Fruit fly (Drosophila melanogaster): ENCODE data around the gene CG11360.

CG11360 gene

DNA sequence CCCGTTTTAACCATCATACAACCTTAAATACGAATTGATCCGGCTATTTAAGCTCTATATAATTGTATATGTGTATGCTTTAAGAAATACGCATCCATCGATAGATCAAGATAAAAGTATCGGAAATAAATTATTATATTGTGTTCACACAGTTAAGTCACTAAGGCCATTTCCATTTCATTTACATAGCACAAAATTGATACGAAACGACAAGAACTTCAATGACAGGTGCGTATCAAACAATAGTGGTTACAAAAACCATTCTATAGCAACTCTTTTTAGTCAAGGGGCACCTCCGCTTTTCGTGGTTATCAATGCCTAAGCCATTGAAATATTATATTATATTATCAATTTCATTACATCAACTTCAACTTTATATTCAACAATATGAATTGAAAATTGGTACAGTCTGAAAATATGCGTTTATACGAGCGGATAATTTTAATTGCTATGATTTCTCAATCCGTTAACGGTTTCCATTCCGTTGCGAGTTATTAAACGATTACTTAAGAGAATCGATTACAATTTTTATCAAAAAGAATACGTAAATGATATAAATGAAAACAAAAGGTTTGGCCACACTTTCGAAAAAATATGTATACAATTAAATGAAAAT, 7.8 kb upstream of the CG11360 start, which contains the start of the genes CG46466 and Slip1 (continued):
- TF ChIP-seq CG2712 (tag; optimal IDR thresholded peaks at IDR 0.05) (peak; percentile 28), D19A (tag; optimal IDR thresholded peaks at IDR 0.05) (peak; percentile 36), CG12659 (GFP tag; optimal IDR thresholded peaks at IDR 0.05) (peak; percentile 52), CG16813 (GFP tag; IDR thresholded peaks at IDR 0.05; ENCODE audit: partially characterized antibody) (0 out of 3 replicates have a peak, but pooled peaks have one; percentile 38), nmo (GFP tag; optimal IDR thresholded peaks at IDR 0.05) (peak; percentile 58), CG13775 (GFP tag; optimal IDR thresholded peaks at IDR 0.05) (peak; percentile 31), Hey (tag; optimal IDR thresholded peaks at IDR 0.05) (no peak), Ssrp (tag; optimal IDR thresholded peaks at IDR 0.05) (peak; percentile 33), MTF-1 (GFP tag; optimal IDR thresholded peaks at IDR 0.05; ENCODE audit: borderline replicate concordance) (no peak), HmgD (GFP tag; optimal IDR thresholded peaks at IDR 0.05) (no peak), CG9215 (GFP tag; IDR thresholded peaks at IDR 0.05) (no peak), ind (GFP tag; optimal IDR thresholded peaks at IDR 0.05) (peak; percentile 47), CG7271 (tag; optimal IDR thresholded peaks at IDR 0.05) (no peak), CG33557 (GFP tag; optimal IDR thresholded peaks at IDR 0.05) (peak; percentile 29), CG7357 (GFP tag; IDR thresholded peaks at IDR 0.05) (peak; percentile 94), NfI (GFP tag; optimal IDR thresholded peaks at IDR 0.05) (no peak), CG11695 (GFP tag; IDR thresholded peaks at IDR 0.05) (no peak), CG12391 (tag; optimal IDR thresholded peaks at IDR 0.05) (peak; percentile 47), ci (GFP tag; IDR thresholded peaks at IDR 0.05) (no peak), CG12155 (GFP tag; optimal IDR thresholded peaks at IDR 0.05) (peak; percentile 13), CG4424 (GFP tag; optimal IDR thresholded peaks at IDR 0.05) (peak; percentile 27), CG30020 (tag; optimal IDR thresholded peaks at IDR 0.05) (peak; percentile 99), CG18011 (GFP tag; optimal IDR thresholded peaks at IDR 0.05) (no peak), Dref (GFP tag; IDR thresholded peaks at IDR 0.05) (peak; percentile 61), Hr3 (GFP tag; optimal IDR thresholded peaks at IDR 0.05) (peak; percentile 8), Oli (tag; optimal IDR thresholded peaks at IDR 0.05) (no peak), gfzf (GFP tag; optimal IDR thresholded peaks at IDR 0.05) (peak; percentile 47), CG1024 (GFP tag; IDR thresholded peaks at IDR 0.05) (peak; percentile 94), az2 (GFP tag; optimal IDR thresholded peaks at IDR 0.05) (peak; percentile 6), CG17802 (tag; optimal IDR thresholded peaks at IDR 0.05) (peak; percentile 96), gem (tag; optimal IDR thresholded peaks at IDR 0.05) (peak; percentile 57), tio (GFP tag; optimal IDR thresholded peaks at IDR 0.05) (peak; percentile 56), CG8290 (GFP tag; optimal IDR thresholded peaks at IDR 0.05) (peak; percentile 15), CG8290 (tag; optimal IDR thresholded peaks at IDR 0.05) (peak in 1 of 2 experiments; percentile 23), Sox100B (GFP tag; optimal IDR thresholded peaks at IDR 0.05) (peak; percentile 13), tna (GFP tag; IDR thresholded peaks at IDR 0.05; ENCODE audit: partially characterized antibody) (no peak), MBD-R2 (GFP tag; IDR thresholded peaks at IDR 0.05) (no peak), Chrac-16 (GFP tag; optimal IDR thresholded peaks at IDR 0.05) (peak; percentile 7), CG9797 (GFP tag; optimal IDR thresholded peaks at IDR 0.05) (peak; percentile 24), Spps (tag; optimal IDR thresholded peaks at IDR 0.05) (no peak), kay (GFP tag; optimal IDR thresholded peaks at IDR 0.05) (no peak), CG34224 (GFP tag; IDR thresholded peaks at IDR 0.05; ENCODE audit: partially characterized antibody) (0 out of 3 replicates have a peak, but pooled peaks have one; percentile 2), phol (tag; optimal IDR thresholded peaks at IDR 0.05) (peak; percentile 60), CG7556 (GFP tag; optimal IDR thresholded peaks at IDR 0.05) (no peak), CG8089 (GFP tag; optimal IDR thresholded peaks at IDR 0.05) (no peak), zfh2 (GFP tag; optimal IDR thresholded peaks at IDR 0.05) (peak; percentile 13), CG12071 (GFP tag; optimal IDR thresholded peaks at IDR 0.05) (no peak), mam (GFP tag; optimal IDR thresholded peaks at IDR 0.05) (peak; percentile 9), Dll (GFP tag; IDR thresholded peaks at IDR 0.05; ENCODE audit: partially characterized antibody) (no peak), CG2889 (GFP tag; IDR thresholded peaks at IDR 0.05) (no peak)
